Worm (Caenorhabditis elegans) whole organism, young adult: Measurements from ENCODE around the gene ZK1010.12.
A peak's percentile ranks its signal among the peaks of the same experiment; 100 is the strongest.

Source experiments
- B0019.2 ChIP-seq: fragments of 200-800 bp; sonication (Bioruptor generic); conservative IDR thresholded peaks from 2 replicates; pipeline ENCODE4 v1.3.6; 2022; ENCODE audit warnings: missing genetic modification reagents, missing genetic modification characterization, missing compliant biosample characterization
- B0261.1 ChIP-seq: sonication (generic microtip); optimal IDR thresholded peaks from 2 replicates; lab custom pipeline; 2016; ENCODE audit warnings: mild to moderate bottlenecking, missing genetic modification characterization, moderate library complexity, missing compliant biosample characterization
- F33H1.4 ChIP-seq: fragments of 200-800 bp; sonication (Bioruptor generic); IDR thresholded peaks from 2 replicates; pipeline ENCODE4 v1.3.6; 2022; ENCODE audit warnings: missing genetic modification reagents, missing genetic modification characterization, missing compliant biosample characterization
- F49E8.2 ChIP-seq: sonication (generic microtip); optimal IDR thresholded peaks from 3 replicates; lab custom pipeline; 2017; ENCODE audit warnings: missing genetic modification characterization, mild to moderate bottlenecking, missing compliant biosample characterization, antibody characterized with exemption, moderate library complexity; ENCODE audit not compliant: insufficient read depth
- K11D2.4 ChIP-seq: fragments of 200-800 bp; sonication (Bioruptor generic); IDR thresholded peaks from 2 replicates; pipeline ENCODE4 v1.3.6; 2022; ENCODE audit warnings: missing genetic modification reagents, missing genetic modification characterization, missing compliant biosample characterization
- Y79H2A.3 ChIP-seq: fragments of 200-800 bp; sonication (Bioruptor generic); conservative IDR thresholded peaks from 2 replicates; pipeline ENCODE4 v1.3.6; 2022; ENCODE audit warnings: missing genetic modification reagents, missing genetic modification characterization, missing compliant biosample characterization
- ama-1 ChIP-seq, 3 experiments: fragments of 150-350 bp in 1 of 3; sonication (generic microtip) in 2 of 3; optimal IDR thresholded peaks; 2 replicates each; lab custom pipeline; 2014 to 2018; ENCODE audit warnings: missing biosample characterization in 2 of 3, missing genetic modification characterization in 2 of 3, missing genetic modification reagents in 2 of 3
- athp-1 ChIP-seq: sonication (generic microtip); optimal IDR thresholded peaks from 2 replicates; lab custom pipeline; 2017; ENCODE audit warnings: mild to moderate bottlenecking, missing genetic modification characterization, missing compliant biosample characterization
- attf-3 ChIP-seq: fragments of 200-800 bp; sonication (Bioruptor generic); conservative IDR thresholded peaks from 2 replicates; pipeline ENCODE4 v1.3.6; 2022; ENCODE audit warnings: missing genetic modification reagents, missing genetic modification characterization, missing compliant biosample characterization
- ceh-100 ChIP-seq: fragments of 200-800 bp; sonication (Bioruptor generic); IDR thresholded peaks from 2 replicates; pipeline ENCODE4 v1.3.6; 2022; ENCODE audit warnings: missing genetic modification reagents, missing genetic modification characterization, missing compliant biosample characterization
- ceh-27 ChIP-seq: fragments of 200-800 bp; sonication (Bioruptor generic); optimal IDR thresholded peaks from 2 replicates; lab custom pipeline; 2018; ENCODE audit warnings: mild to moderate bottlenecking, missing genetic modification characterization, moderate library complexity, missing compliant biosample characterization
- ceh-40 ChIP-seq: fragments of 200-800 bp; sonication (Bioruptor generic); IDR thresholded peaks from 2 replicates; pipeline ENCODE4 v1.3.6; 2022; ENCODE audit warnings: missing genetic modification characterization, missing compliant biosample characterization
- ceh-58 ChIP-seq: fragments of 200-800 bp; sonication (Bioruptor generic); IDR thresholded peaks from 2 replicates; pipeline ENCODE4 v1.3.6; 2022; ENCODE audit warnings: missing genetic modification characterization, missing compliant biosample characterization
- ceh-79 ChIP-seq: sonication (generic microtip); optimal IDR thresholded peaks from 2 replicates; lab custom pipeline; 2017; ENCODE audit warnings: mild to moderate bottlenecking, missing genetic modification characterization, missing compliant biosample characterization
- die-1 ChIP-seq: sonication (generic microtip); optimal IDR thresholded peaks from 2 replicates; lab custom pipeline; 2016; ENCODE audit warnings: missing genotype, mild to moderate bottlenecking, missing genetic modification characterization, missing compliant biosample characterization
- dpff-1 ChIP-seq: sonication (generic microtip); optimal IDR thresholded peaks from 2 replicates; lab custom pipeline; 2017; ENCODE audit warnings: mild to moderate bottlenecking, missing genetic modification characterization, missing compliant biosample characterization
- egrh-3 ChIP-seq: fragments of 200-800 bp; sonication (Bioruptor generic); IDR thresholded peaks from 2 replicates; pipeline ENCODE4 v1.3.6; 2022; ENCODE audit warnings: missing genetic modification reagents, missing genetic modification characterization, missing compliant biosample characterization
- gei-17 ChIP-seq: fragments of 200-800 bp; sonication (Bioruptor generic); optimal IDR thresholded peaks from 2 replicates; lab custom pipeline; 2018; ENCODE audit warnings: mild to moderate bottlenecking, missing genetic modification characterization, missing compliant biosample characterization
- let-526 ChIP-seq: fragments of 200-800 bp; sonication (Bioruptor generic); IDR thresholded peaks from 2 replicates; pipeline ENCODE4 v1.3.6; 2022; ENCODE audit warnings: missing genetic modification reagents, missing genetic modification characterization, missing compliant biosample characterization
- let-607 ChIP-seq, 2 experiments: fragments of 200-800 bp in 1 of 2; sonication (Bioruptor generic) in 1 of 2; sonication (generic microtip) in 1 of 2; optimal IDR thresholded peaks; 2 replicates each; lab custom pipeline; 2016 to 2018; ENCODE audit warnings: mild to moderate bottlenecking in 2 of 2, missing compliant biosample characterization in 2 of 2, missing genetic modification characterization in 2 of 2, moderate library complexity in 2 of 2, missing genotype in 1 of 2
- lin-26 ChIP-seq: fragments of 200-800 bp; sonication (Bioruptor generic); IDR thresholded peaks from 2 replicates; pipeline ENCODE4 v1.3.6; 2022; ENCODE audit warnings: missing genetic modification reagents, missing genetic modification characterization, missing compliant biosample characterization
- lin-54 ChIP-seq: fragments of 200-800 bp; sonication (Bioruptor generic); optimal IDR thresholded peaks from 2 replicates; lab custom pipeline; 2018; ENCODE audit warnings: mild to moderate bottlenecking, missing genetic modification characterization, missing compliant biosample characterization
- lsl-1 ChIP-seq: fragments of 200-800 bp; sonication (Bioruptor generic); optimal IDR thresholded peaks from 2 replicates; lab custom pipeline; 2018; ENCODE audit warnings: mild to moderate bottlenecking, missing genetic modification characterization, moderate library complexity, missing compliant biosample characterization
- madf-10 ChIP-seq: sonication (generic microtip); optimal IDR thresholded peaks from 2 replicates; lab custom pipeline; 2016; ENCODE audit warnings: mild to moderate bottlenecking, missing genetic modification characterization, missing compliant biosample characterization
- madf-6 ChIP-seq: fragments of 200-800 bp; sonication (Bioruptor generic); IDR thresholded peaks from 2 replicates; pipeline ENCODE4 v1.3.6; 2022; ENCODE audit warnings: missing genetic modification reagents, missing genetic modification characterization, missing compliant biosample characterization
- madf-8 ChIP-seq: fragments of 200-800 bp; sonication (Bioruptor generic); conservative IDR thresholded peaks from 2 replicates; pipeline ENCODE4 v1.3.6; 2022; ENCODE audit warnings: missing genetic modification reagents, missing genetic modification characterization, missing compliant biosample characterization
- nfya-2 ChIP-seq: fragments of 200-800 bp; sonication (Bioruptor generic); IDR thresholded peaks from 2 replicates; pipeline ENCODE4 v1.3.6; 2022; ENCODE audit warnings: missing genetic modification reagents, missing genetic modification characterization, missing compliant biosample characterization
- nhr-27 ChIP-seq: fragments of 200-800 bp; sonication (Bioruptor generic); optimal IDR thresholded peaks from 2 replicates; lab custom pipeline; 2018; ENCODE audit warnings: mild to moderate bottlenecking, missing genetic modification characterization, moderate library complexity, missing compliant biosample characterization
- rec-8 ChIP-seq, 2 experiments: sonication (generic microtip); optimal IDR thresholded peaks; 2 replicates each; lab custom pipeline; 2016; ENCODE audit warnings: mild to moderate bottlenecking in 2 of 2, missing genetic modification characterization in 2 of 2, missing genetic modification reagents in 2 of 2, missing genotype in 2 of 2, missing biosample characterization in 1 of 2, missing compliant biosample characterization in 1 of 2, moderate library complexity in 1 of 2
- repo-1 ChIP-seq: sonication (generic microtip); optimal IDR thresholded peaks from 2 replicates; lab custom pipeline; 2017; ENCODE audit warnings: mild to moderate bottlenecking, missing genetic modification characterization, missing compliant biosample characterization
- rpc-1 ChIP-seq, 2 experiments: fragments of 150-350 bp in 1 of 2; sonication (generic microtip) in 1 of 2; optimal IDR thresholded peaks; 2 replicates each; lab custom pipeline; 2014 to 2018; ENCODE audit warnings: missing biosample characterization in 1 of 2, missing genetic modification characterization in 1 of 2, missing genetic modification reagents in 1 of 2, missing genotype in 1 of 2
- somi-1 ChIP-seq: fragments of 200-800 bp; sonication (Bioruptor generic); optimal IDR thresholded peaks from 2 replicates; lab custom pipeline; 2018; ENCODE audit warnings: mild to moderate bottlenecking, missing genetic modification characterization, missing compliant biosample characterization
- sptf-2 ChIP-seq: fragments of 200-800 bp; sonication (Bioruptor generic); optimal IDR thresholded peaks from 2 replicates; lab custom pipeline; 2018; ENCODE audit warnings: mild to moderate bottlenecking, missing genetic modification characterization, missing compliant biosample characterization
- tlf-1 ChIP-seq: fragments of 200-800 bp; sonication (Bioruptor generic); optimal IDR thresholded peaks from 2 replicates; lab custom pipeline; 2018; ENCODE audit warnings: mild to moderate bottlenecking, missing genetic modification characterization, missing compliant biosample characterization
- xnd-1 ChIP-seq: sonication (generic microtip); optimal IDR thresholded peaks from 2 replicates; lab custom pipeline; 2016; ENCODE audit warnings: missing genotype, missing genetic modification reagents, missing genetic modification characterization, missing compliant biosample characterization
- zfh-2 ChIP-seq: fragments of 200-800 bp; sonication (Bioruptor generic); conservative IDR thresholded peaks from 2 replicates; pipeline ENCODE4 v1.3.6; 2022; ENCODE audit warnings: missing genetic modification reagents, missing genetic modification characterization, missing compliant biosample characterization
- zim-3 ChIP-seq: sonication (generic microtip); optimal IDR thresholded peaks from 2 replicates; lab custom pipeline; 2017; ENCODE audit warnings: mild to moderate bottlenecking, missing genetic modification characterization, moderate library complexity, missing compliant biosample characterization

Gene ZK1010.12

DNA sequence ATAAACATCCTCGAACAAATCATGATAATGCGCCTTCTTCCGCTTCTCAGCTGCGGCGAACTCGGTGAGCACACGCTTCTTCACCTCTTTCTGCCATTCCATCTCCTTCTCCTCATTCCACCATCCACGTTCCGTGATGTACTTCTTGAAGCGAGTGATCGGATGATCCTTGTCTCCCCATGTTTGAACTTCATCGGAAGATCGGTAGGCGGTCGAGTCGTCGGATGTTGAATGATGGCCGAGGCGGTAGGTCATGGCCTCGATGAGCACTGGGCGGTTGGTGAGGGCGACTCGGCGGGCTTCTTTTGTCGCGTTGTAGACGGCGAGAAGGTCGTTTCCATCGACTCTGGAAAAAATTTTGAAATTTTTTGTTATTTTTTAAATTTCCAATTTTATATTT, 22.8 kb upstream of the ZK1010.12 start:
- TF ChIP-seq zfh-2 (GFP tag; lab: Robert Waterston, UW) (peak; percentile 62), nhr-27 (tag; lab: Kevin White, UChicago) (no peak)

DNA sequence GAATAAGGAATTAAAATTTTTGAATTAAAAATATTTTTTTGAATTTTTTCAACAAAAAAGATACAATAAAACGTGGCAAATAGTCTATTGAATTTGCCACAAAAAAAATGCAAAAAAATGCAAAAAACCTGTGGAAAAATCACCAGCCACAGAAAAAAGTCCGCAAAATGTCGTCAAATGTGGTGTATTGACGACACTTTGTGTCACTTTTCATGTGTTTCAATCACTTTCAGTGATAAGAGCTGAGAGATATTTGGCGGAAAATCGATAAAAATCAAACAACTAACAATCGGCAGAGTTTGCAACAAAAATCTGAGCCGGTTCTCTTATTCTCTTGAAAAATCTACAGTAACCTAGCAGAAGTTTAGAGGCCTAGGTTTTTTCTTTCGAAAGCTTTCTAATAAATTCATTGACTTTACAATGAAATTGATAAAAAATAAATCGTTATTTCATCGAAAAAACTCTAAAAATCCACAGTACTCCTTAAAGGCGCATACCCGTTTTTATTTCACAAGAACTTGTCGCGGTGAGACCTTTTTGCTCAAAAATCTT, 19.2 kb upstream of the ZK1010.12 start:
- no peak for TF ChIP-seq B0261.1
- no peak for TF ChIP-seq K11D2.4
- TF ChIP-seq F49E8.2 (tag; lab: Kevin White, UChicago) = no peak
- TF ChIP-seq ceh-58 (GFP tag; lab: Robert Waterston, UW) = no peak
- TF ChIP-seq rpc-1 (optimal IDR thresholded peaks at IDR 0.05; lab: Kevin White, UChicago) = no peak
- TF ChIP-seq rpc-1 (tag; optimal IDR thresholded peaks at IDR 0.05; lab: Kevin White, UChicago) = no peak
- no peak for TF ChIP-seq somi-1 (GFP tag; lab: Kevin White, UChicago)
- no peak for TF ChIP-seq ceh-40 (GFP tag; lab: Robert Waterston, UW)
- no peak for TF ChIP-seq Y79H2A.3 (GFP tag; lab: Robert Waterston, UW)
- TF ChIP-seq dpff-1 (tag; lab: Kevin White, UChicago) = no peak
- TF ChIP-seq rec-8 (tag; optimal IDR thresholded peaks at IDR 0.05; lab: Kevin White, UChicago) = no peak
- TF ChIP-seq ceh-100 (GFP tag; lab: Robert Waterston, UW) = no peak
- TF ChIP-seq sptf-2 (GFP tag; lab: Kevin White, UChicago) = no peak
- no peak for TF ChIP-seq xnd-1 (tag; lab: Kevin White, UChicago)
- TF ChIP-seq attf-3 (GFP tag; lab: Robert Waterston, UW) = no peak
- TF ChIP-seq egrh-3 = no peak
- TF ChIP-seq ama-1 (optimal IDR thresholded peaks at IDR 0.05; lab: Kevin White, UChicago) = no peak
- TF ChIP-seq ama-1 (GFP tag; optimal IDR thresholded peaks at IDR 0.05; lab: Kevin White, UChicago) = no peak
- no peak for TF ChIP-seq tlf-1
- no peak for TF ChIP-seq gei-17 (GFP tag; lab: Kevin White, UChicago)
- TF ChIP-seq repo-1 = no peak
- no peak for TF ChIP-seq zim-3
- peak in 1 of 2 experiments; percentile 15 for TF ChIP-seq let-607 (tag; optimal IDR thresholded peaks at IDR 0.05; lab: Kevin White, UChicago)
- peak; percentile 44 for TF ChIP-seq madf-8 (GFP tag; lab: Robert Waterston, UW)
- no peak for TF ChIP-seq F33H1.4
- TF ChIP-seq let-526 (GFP tag; lab: Robert Waterston, UW) = no peak
- TF ChIP-seq athp-1 = no peak
- peak; percentile 66 for TF ChIP-seq lsl-1
- peak; percentile 47 for TF ChIP-seq madf-6 (GFP tag; lab: Robert Waterston, UW)
- TF ChIP-seq lin-54 (GFP tag; lab: Kevin White, UChicago) = no peak
- no peak for TF ChIP-seq madf-10 (tag; lab: Kevin White, UChicago)
- TF ChIP-seq ceh-27 (GFP tag; lab: Kevin White, UChicago) = no peak
- TF ChIP-seq ceh-79 (tag; lab: Kevin White, UChicago) = no peak
- no peak for TF ChIP-seq lin-26 (GFP tag; lab: Robert Waterston, UW)
- no peak for TF ChIP-seq B0019.2 (GFP tag; lab: Robert Waterston, UW)
- TF ChIP-seq, all 124 proteins: peak for 4

DNA sequence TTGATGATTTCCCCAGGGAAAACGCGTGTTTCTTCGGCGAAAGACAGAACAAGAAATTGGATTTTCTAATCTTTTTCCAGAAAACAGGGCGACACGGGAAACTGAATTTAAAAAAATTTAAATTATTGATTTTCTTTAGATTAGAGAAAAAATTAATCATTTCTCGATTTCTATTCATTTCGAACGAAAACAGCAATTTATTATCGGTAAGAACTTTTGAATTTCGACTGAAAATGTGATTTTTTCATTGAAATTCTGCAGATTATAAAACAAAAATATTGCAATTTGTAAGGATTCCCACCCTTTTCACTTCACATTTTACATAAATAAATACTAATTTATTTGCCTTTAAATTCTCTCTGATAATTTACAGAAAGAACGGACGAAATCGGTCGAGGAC, 18.7 kb upstream of the ZK1010.12 start, which contains the start of gene bckd-1A:
Gene bckd-1A (minus strand): TSS at position 101 of the 400 bp plus-strand sequence.
- TF ChIP-seq die-1 (tag; lab: Kevin White, UChicago) = no peak
- TF ChIP-seq ceh-40 (GFP tag; lab: Robert Waterston, UW) = no peak
- TF ChIP-seq nfya-2 = no peak
